Worm (Caenorhabditis elegans) whole organism, young adult: ENCODE results near the gene srz-15.

Source experiments
- B0261.1 ChIP-seq: sonication (generic microtip); optimal IDR thresholded peaks from 2 replicates; lab custom pipeline; 2016; ENCODE audit warnings: mild to moderate bottlenecking, missing genetic modification characterization, moderate library complexity, missing compliant biosample characterization
- C06A6.2 ChIP-seq: fragments of 200-800 bp; sonication (Bioruptor generic); conservative IDR thresholded peaks from 2 replicates; pipeline ENCODE4 v1.3.6; 2022; ENCODE audit warnings: missing genetic modification characterization, missing compliant biosample characterization
- C17E4.6 ChIP-seq: fragments of 200-800 bp; sonication (Bioruptor generic); IDR thresholded peaks from 2 replicates; pipeline ENCODE4 v1.3.6; 2022; ENCODE audit warnings: missing genetic modification reagents, missing genetic modification characterization, missing compliant biosample characterization
- F10E7.11 ChIP-seq: sonication (generic microtip); optimal IDR thresholded peaks from 2 replicates; lab custom pipeline; 2017; ENCODE audit warnings: mild to moderate bottlenecking, missing genetic modification characterization, moderate library complexity, missing compliant biosample characterization
- F22D6.2 ChIP-seq: sonication (generic microtip); optimal IDR thresholded peaks from 2 replicates; lab custom pipeline; 2016; ENCODE audit warnings: mild to moderate bottlenecking, missing genetic modification characterization, missing compliant biosample characterization
- F23B12.7 ChIP-seq: sonication (generic microtip); optimal IDR thresholded peaks from 2 replicates; lab custom pipeline; 2017; ENCODE audit warnings: missing genetic modification characterization, mild to moderate bottlenecking, missing compliant biosample characterization, antibody characterized with exemption, moderate library complexity; ENCODE audit not compliant: insufficient read depth
- F49E8.2 ChIP-seq: sonication (generic microtip); optimal IDR thresholded peaks from 3 replicates; lab custom pipeline; 2017; ENCODE audit warnings: missing genetic modification characterization, mild to moderate bottlenecking, missing compliant biosample characterization, antibody characterized with exemption, moderate library complexity; ENCODE audit not compliant: insufficient read depth
- Y53F4B.3 ChIP-seq: fragments of 200-800 bp; sonication (Bioruptor generic); IDR thresholded peaks from 2 replicates; pipeline ENCODE4 v1.3.6; 2022; ENCODE audit warnings: missing genetic modification reagents, missing genetic modification characterization, missing compliant biosample characterization
- Y56A3A.18 ChIP-seq: fragments of 200-800 bp; sonication (Bioruptor generic); IDR thresholded peaks from 2 replicates; pipeline ENCODE4 v1.3.6; 2022; ENCODE audit warnings: missing genetic modification reagents, missing genetic modification characterization, missing compliant biosample characterization
- Y79H2A.3 ChIP-seq: fragments of 200-800 bp; sonication (Bioruptor generic); conservative IDR thresholded peaks from 2 replicates; pipeline ENCODE4 v1.3.6; 2022; ENCODE audit warnings: missing genetic modification reagents, missing genetic modification characterization, missing compliant biosample characterization
- Y95B8A.8 ChIP-seq: fragments of 200-800 bp; sonication (Bioruptor generic); IDR thresholded peaks from 2 replicates; pipeline ENCODE4 v1.3.6; 2022; ENCODE audit warnings: missing genetic modification reagents, missing genetic modification characterization, missing compliant biosample characterization
- ZK185.1 ChIP-seq: sonication (generic microtip); optimal IDR thresholded peaks from 2 replicates; lab custom pipeline; 2016; ENCODE audit warnings: mild to moderate bottlenecking, missing genetic modification characterization, missing compliant biosample characterization; ENCODE audit not compliant: poor library complexity, severe bottlenecking
- athp-1 ChIP-seq: sonication (generic microtip); optimal IDR thresholded peaks from 2 replicates; lab custom pipeline; 2017; ENCODE audit warnings: mild to moderate bottlenecking, missing genetic modification characterization, missing compliant biosample characterization
- bed-1 ChIP-seq: fragments of 200-800 bp; sonication (Bioruptor generic); IDR thresholded peaks from 2 replicates; pipeline ENCODE4 v1.3.6; 2022; ENCODE audit warnings: missing genetic modification reagents, missing genetic modification characterization, missing compliant biosample characterization
- cebp-1 ChIP-seq, 2 experiments: fragments of 200-800 bp in 1 of 2; sonication (Bioruptor generic) in 1 of 2; sonication (generic microtip) in 1 of 2; IDR thresholded peaks in 1 of 2; optimal IDR thresholded peaks in 1 of 2; 2 replicates each; pipeline versions ENCODE4 v1.3.6 to Lab custom; 2017 to 2022; ENCODE audit warnings: missing compliant biosample characterization in 2 of 2, missing genetic modification characterization in 2 of 2, mild to moderate bottlenecking in 1 of 2, missing genetic modification reagents in 1 of 2, moderate library complexity in 1 of 2
- ceh-91 ChIP-seq: fragments of 200-800 bp; sonication (Bioruptor generic); IDR thresholded peaks from 2 replicates; pipeline ENCODE4 v1.3.6; 2022; ENCODE audit warnings: missing genetic modification reagents, missing genetic modification characterization, missing compliant biosample characterization
- dpl-1 ChIP-seq: fragments of 150-350 bp; optimal IDR thresholded peaks from 2 replicates; lab custom pipeline; 2014; ENCODE audit warnings: missing biosample characterization, missing genetic modification reagents, missing genetic modification characterization
- egl-18 ChIP-seq: fragments of 200-800 bp; sonication (Bioruptor generic); IDR thresholded peaks from 2 replicates; pipeline ENCODE4 v1.3.6; 2022; ENCODE audit warnings: missing genetic modification reagents, missing genetic modification characterization, missing compliant biosample characterization
- egrh-3 ChIP-seq: fragments of 200-800 bp; sonication (Bioruptor generic); IDR thresholded peaks from 2 replicates; pipeline ENCODE4 v1.3.6; 2022; ENCODE audit warnings: missing genetic modification reagents, missing genetic modification characterization, missing compliant biosample characterization
- hlh-26 ChIP-seq: fragments of 200-800 bp; sonication (Bioruptor generic); conservative IDR thresholded peaks from 2 replicates; pipeline ENCODE4 v1.3.6; 2022; ENCODE audit warnings: missing genetic modification reagents, missing genetic modification characterization, missing compliant biosample characterization
- hmg-20 ChIP-seq: fragments of 200-800 bp; sonication (Bioruptor generic); IDR thresholded peaks from 2 replicates; pipeline ENCODE4 v1.3.6; 2022; ENCODE audit warnings: missing genetic modification reagents, missing genetic modification characterization, missing compliant biosample characterization
- let-607 ChIP-seq, 2 experiments: fragments of 200-800 bp in 1 of 2; sonication (Bioruptor generic) in 1 of 2; sonication (generic microtip) in 1 of 2; optimal IDR thresholded peaks; 2 replicates each; lab custom pipeline; 2016 to 2018; ENCODE audit warnings: mild to moderate bottlenecking in 2 of 2, missing compliant biosample characterization in 2 of 2, missing genetic modification characterization in 2 of 2, moderate library complexity in 2 of 2, missing genotype in 1 of 2
- lin-40 ChIP-seq: sonication (generic microtip); optimal IDR thresholded peaks from 2 replicates; lab custom pipeline; 2016; ENCODE audit warnings: missing genetic modification characterization, mild to moderate bottlenecking, missing compliant biosample characterization, missing genotype, missing genetic modification reagents
- lsl-1 ChIP-seq: fragments of 200-800 bp; sonication (Bioruptor generic); optimal IDR thresholded peaks from 2 replicates; lab custom pipeline; 2018; ENCODE audit warnings: mild to moderate bottlenecking, missing genetic modification characterization, moderate library complexity, missing compliant biosample characterization
- lsy-27 ChIP-seq: sonication (generic microtip); optimal IDR thresholded peaks from 2 replicates; lab custom pipeline; 2017; ENCODE audit warnings: missing genetic modification characterization, mild to moderate bottlenecking, missing compliant biosample characterization, antibody characterized with exemption, missing genotype, borderline replicate concordance; ENCODE audit not compliant: insufficient read depth
- madf-10 ChIP-seq: sonication (generic microtip); optimal IDR thresholded peaks from 2 replicates; lab custom pipeline; 2016; ENCODE audit warnings: mild to moderate bottlenecking, missing genetic modification characterization, missing compliant biosample characterization
- madf-8 ChIP-seq: fragments of 200-800 bp; sonication (Bioruptor generic); conservative IDR thresholded peaks from 2 replicates; pipeline ENCODE4 v1.3.6; 2022; ENCODE audit warnings: missing genetic modification reagents, missing genetic modification characterization, missing compliant biosample characterization
- mel-28 ChIP-seq: sonication (generic microtip); optimal IDR thresholded peaks from 2 replicates; lab custom pipeline; 2016; ENCODE audit warnings: borderline replicate concordance, mild to moderate bottlenecking, missing genetic modification characterization, missing compliant biosample characterization
- mes-4 ChIP-seq: sonication (generic microtip); optimal IDR thresholded peaks from 2 replicates; lab custom pipeline; 2016; ENCODE audit warnings: missing genotype, missing genetic modification characterization, missing compliant biosample characterization
- nfyb-1 ChIP-seq: fragments of 200-800 bp; sonication (Bioruptor generic); IDR thresholded peaks from 2 replicates; pipeline ENCODE4 v1.3.6; 2022; ENCODE audit warnings: missing genetic modification reagents, missing genetic modification characterization, missing compliant biosample characterization
- nhr-120 ChIP-seq: fragments of 200-800 bp; sonication (Bioruptor generic); IDR thresholded peaks from 2 replicates; pipeline ENCODE4 v1.3.6; 2022; ENCODE audit warnings: missing genetic modification characterization, missing compliant biosample characterization
- nhr-80 ChIP-seq: sonication (generic microtip); optimal IDR thresholded peaks from 2 replicates; lab custom pipeline; 2016; ENCODE audit warnings: missing genetic modification characterization, missing compliant biosample characterization
- repo-1 ChIP-seq: sonication (generic microtip); optimal IDR thresholded peaks from 2 replicates; lab custom pipeline; 2017; ENCODE audit warnings: mild to moderate bottlenecking, missing genetic modification characterization, missing compliant biosample characterization
- sea-2 ChIP-seq: fragments of 200-800 bp; sonication (Bioruptor generic); IDR thresholded peaks from 2 replicates; pipeline ENCODE4 v1.3.6; 2022; ENCODE audit warnings: missing genetic modification characterization, missing compliant biosample characterization
- snpc-4 ChIP-seq, 5 experiments: fragments of 150-350 bp in 1 of 5; sonication (generic microtip) in 4 of 5; optimal IDR thresholded peaks; 2 replicates each; lab custom pipeline; 2014 to 2018; ENCODE audit warnings: missing genetic modification characterization in 5 of 5, missing biosample characterization in 3 of 5, antibody characterized with exemption in 2 of 5, mild to moderate bottlenecking in 2 of 5, missing compliant biosample characterization in 2 of 5, missing genotype in 2 of 5, moderate library complexity in 2 of 5, missing genetic modification reagents in 1 of 5
- tlf-1 ChIP-seq: fragments of 200-800 bp; sonication (Bioruptor generic); optimal IDR thresholded peaks from 2 replicates; lab custom pipeline; 2018; ENCODE audit warnings: mild to moderate bottlenecking, missing genetic modification characterization, missing compliant biosample characterization
- ztf-25 ChIP-seq: fragments of 200-800 bp; sonication (Bioruptor generic); IDR thresholded peaks from 2 replicates; pipeline ENCODE4 v1.3.6; 2022; ENCODE audit warnings: missing genetic modification reagents, missing genetic modification characterization, missing compliant biosample characterization
- ztf-28 ChIP-seq: fragments of 200-800 bp; sonication (Bioruptor generic); IDR thresholded peaks from 2 replicates; pipeline ENCODE4 v1.3.6; 2022; ENCODE audit warnings: missing genetic modification reagents, missing genetic modification characterization, missing compliant biosample characterization

srz-15 gene

DNA sequence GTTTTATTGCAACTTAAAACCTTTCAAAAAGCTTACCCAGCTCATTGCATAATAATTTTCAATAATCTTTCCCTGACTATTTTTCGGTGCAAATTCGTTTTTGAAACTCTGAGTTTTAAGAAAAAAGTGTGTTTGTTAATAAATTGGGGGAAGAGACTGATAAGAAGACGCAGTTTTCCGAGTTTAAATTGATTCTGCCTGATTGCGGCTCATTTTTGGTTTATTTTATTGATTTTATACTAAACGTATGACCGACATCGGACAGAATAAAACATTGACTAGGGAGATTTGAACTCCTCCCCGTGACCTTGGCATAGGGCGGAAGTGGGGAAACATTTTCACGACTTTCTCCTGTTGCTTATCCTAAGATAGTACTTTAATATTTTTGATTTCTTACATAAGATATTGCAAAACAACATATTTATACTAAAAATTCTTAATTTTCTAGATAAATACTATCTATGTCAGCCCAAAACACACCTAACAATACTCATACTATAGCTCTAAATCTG lies 19.2 kb upstream of the srz-15 start, which contains the start of gene K08D8.7:
K08D8.7 (plus strand) TSS at position 462 of the 512 bp plus-strand sequence.
- no peak for TF ChIP-seq nfyb-1 (GFP tag; lab: Robert Waterston, UW)
- TF ChIP-seq nhr-80 (tag; lab: Kevin White, UChicago) = peak; percentile 21
- TF ChIP-seq, all 124 proteins: peak for 1

DNA sequence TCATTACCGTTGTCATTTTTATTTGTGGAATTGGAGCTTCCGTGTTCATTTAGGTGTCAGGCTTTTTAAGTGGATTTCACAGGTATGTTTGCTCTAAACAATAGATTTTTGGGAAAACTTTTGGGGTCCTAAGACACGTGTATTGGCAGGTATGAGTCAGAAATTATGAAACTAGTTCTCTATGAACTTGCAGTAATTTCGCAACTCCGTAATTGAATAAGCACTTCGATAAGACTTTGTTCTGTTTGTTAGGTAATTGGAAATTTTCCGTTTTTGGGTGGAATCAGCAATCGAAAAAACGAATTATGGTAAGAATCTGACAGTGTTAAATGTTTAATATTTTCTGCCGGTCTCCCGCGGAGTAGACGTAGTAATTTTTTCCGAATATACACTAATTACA lies 18.4 kb upstream of the srz-15 start:
- peak; percentile 57; the same call in 1 of the 2 replicates for TF ChIP-seq cebp-1 (GFP tag; IDR thresholded peaks at IDR 0.05; lab: Robert Waterston, UW)
- TF ChIP-seq cebp-1 (tag; optimal IDR thresholded peaks at IDR 0.05; lab: Kevin White, UChicago) = peak; percentile 79
- TF ChIP-seq mel-28 (tag; lab: Kevin White, UChicago) = no peak

DNA sequence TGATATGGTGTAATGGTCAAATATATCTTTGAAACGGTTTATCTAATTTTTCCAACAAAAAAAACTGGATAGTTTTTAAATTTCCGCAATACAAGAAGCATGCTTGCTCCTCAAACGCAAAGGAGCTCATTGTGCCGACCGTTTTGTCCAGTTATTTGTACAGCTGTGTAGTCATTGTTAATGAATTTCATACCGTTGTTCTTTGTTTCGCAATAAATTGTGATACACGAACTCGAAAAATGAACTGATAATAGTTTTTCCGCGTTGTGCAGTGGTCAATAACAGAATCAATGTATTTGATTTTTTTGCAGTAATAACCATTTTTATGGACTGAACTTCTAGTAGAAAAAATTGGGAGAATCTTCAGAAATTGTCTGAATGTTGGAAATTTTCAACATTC lies 16.8 kb upstream of the srz-15 start:
- TF ChIP-seq F10E7.11 (tag; lab: Kevin White, UChicago) = no peak
- TF ChIP-seq repo-1 (tag; lab: Kevin White, UChicago) = no peak
- TF ChIP-seq Y56A3A.18 (GFP tag; lab: Robert Waterston, UW) = no peak
- no peak for TF ChIP-seq hmg-20 (GFP tag; lab: Robert Waterston, UW)
- TF ChIP-seq cebp-1 (GFP tag; IDR thresholded peaks at IDR 0.05; lab: Robert Waterston, UW) = no peak
- TF ChIP-seq cebp-1 (tag; optimal IDR thresholded peaks at IDR 0.05; lab: Kevin White, UChicago) = peak; percentile 37
- TF ChIP-seq tlf-1 = no peak
- TF ChIP-seq mes-4 (tag; lab: Kevin White, UChicago) = no peak
- TF ChIP-seq C17E4.6 (GFP tag; lab: Robert Waterston, UW) = no peak

DNA sequence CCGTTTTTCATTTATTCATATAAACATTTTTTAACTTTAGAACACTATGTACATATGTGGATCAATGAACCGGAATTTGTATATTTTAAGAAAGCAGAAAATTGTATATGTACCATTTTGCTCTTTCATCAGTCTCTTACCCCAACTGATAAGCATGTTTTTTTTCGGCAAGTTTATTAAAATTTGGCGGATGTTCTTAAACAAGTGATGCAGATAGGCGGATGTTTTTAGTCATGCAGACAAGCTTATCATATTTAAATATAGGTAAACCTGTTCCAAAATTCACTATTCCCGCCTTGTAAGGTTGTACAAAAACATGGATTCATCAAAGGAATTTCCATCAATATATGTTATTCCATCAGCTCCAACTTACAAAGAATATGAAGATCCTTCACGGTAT lies 16.2 kb upstream of the srz-15 start, which contains the start of gene K08D8.9:
K08D8.9 (plus strand) TSS at position 301 of the 400 bp plus-strand sequence.
- no peak for TF ChIP-seq Y79H2A.3 (GFP tag; lab: Robert Waterston, UW)
- TF ChIP-seq lsl-1 (GFP tag; lab: Kevin White, UChicago) = no peak
- no peak for TF ChIP-seq F22D6.2 (tag; lab: Kevin White, UChicago)
- TF ChIP-seq dpl-1 (GFP tag; lab: Kevin White, UChicago) = no peak
- TF ChIP-seq C06A6.2 (GFP tag; lab: Robert Waterston, UW) = no peak
- TF ChIP-seq F23B12.7 (tag; lab: Kevin White, UChicago) = no peak
- no peak for TF ChIP-seq lin-40 (tag; lab: Kevin White, UChicago)
- no peak for TF ChIP-seq hlh-26 (GFP tag; lab: Robert Waterston, UW)
- no peak for TF ChIP-seq ztf-25 (GFP tag; lab: Robert Waterston, UW)
- no peak for TF ChIP-seq nfyb-1 (GFP tag; lab: Robert Waterston, UW)
- no peak for TF ChIP-seq ceh-91
- TF ChIP-seq madf-10 (tag; lab: Kevin White, UChicago) = no peak
- TF ChIP-seq egrh-3 (GFP tag; lab: Robert Waterston, UW) = no peak
- no peak for TF ChIP-seq Y53F4B.3 (GFP tag; lab: Robert Waterston, UW)

DNA sequence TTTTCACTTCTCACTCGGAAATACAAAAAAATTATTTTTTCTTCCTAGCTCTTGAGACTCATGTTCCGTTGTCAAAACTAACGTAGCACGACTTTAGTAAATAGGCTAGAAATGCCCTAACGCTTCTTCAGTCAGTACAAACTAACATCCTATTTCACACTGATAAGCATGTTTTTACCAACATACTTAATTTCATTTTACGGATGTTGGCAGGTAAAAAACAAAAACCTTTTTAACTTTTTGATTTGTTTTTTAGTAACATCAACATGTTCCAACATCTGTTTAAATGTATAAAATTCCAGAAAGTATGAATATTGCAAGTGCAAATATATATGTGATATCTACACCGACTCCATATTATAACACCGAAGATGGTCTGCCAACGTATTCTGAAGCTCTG lies 15.3 kb upstream of the srz-15 start, which contains the start of gene K08D8.10:
K08D8.10 (plus strand) TSS at position 301 of the 400 bp plus-strand sequence.
- no peak for TF ChIP-seq C17E4.6 (GFP tag; lab: Robert Waterston, UW)
- no peak for TF ChIP-seq bed-1 (GFP tag; lab: Robert Waterston, UW)
- TF ChIP-seq F49E8.2 (tag; lab: Kevin White, UChicago) = no peak
- TF ChIP-seq dpl-1 (GFP tag; lab: Kevin White, UChicago) = no peak
- TF ChIP-seq lsy-27 (tag; lab: Kevin White, UChicago) = no peak
- TF ChIP-seq snpc-4 (GFP tag; optimal IDR thresholded peaks at IDR 0.05; lab: Kevin White, UChicago) = no peak
- TF ChIP-seq snpc-4 (tag; optimal IDR thresholded peaks at IDR 0.05; lab: Kevin White, UChicago) = no peak
- TF ChIP-seq madf-8 (GFP tag; lab: Robert Waterston, UW) = no peak
- no peak for TF ChIP-seq nhr-120 (GFP tag; lab: Robert Waterston, UW)
- no peak for TF ChIP-seq sea-2
- no peak for TF ChIP-seq let-607 (tag; optimal IDR thresholded peaks at IDR 0.05; lab: Kevin White, UChicago)
- TF ChIP-seq B0261.1 (tag; lab: Kevin White, UChicago) = no peak
- no peak for TF ChIP-seq athp-1 (tag; lab: Kevin White, UChicago)
- TF ChIP-seq egl-18 (GFP tag; lab: Robert Waterston, UW) = no peak
- no peak for TF ChIP-seq ztf-28
- TF ChIP-seq mes-4 (tag; lab: Kevin White, UChicago) = no peak
- TF ChIP-seq Y95B8A.8 (GFP tag; lab: Robert Waterston, UW) = no peak
- TF ChIP-seq ZK185.1 (tag; lab: Kevin White, UChicago) = no peak
